Worm (Caenorhabditis elegans) whole organism, young adult: ENCODE results near the gene fbxa-53.

Experiments
- B0261.1 ChIP-seq: sonication (generic microtip); optimal IDR thresholded peaks from 2 replicates; lab custom pipeline; 2016; ENCODE audit warnings: mild to moderate bottlenecking, missing genetic modification characterization, moderate library complexity, missing compliant biosample characterization
- B0336.3 ChIP-seq: fragments of 200-800 bp; sonication (Bioruptor generic); IDR thresholded peaks from 2 replicates; pipeline ENCODE4 v1.3.6; 2022; ENCODE audit warnings: missing genetic modification characterization, missing compliant biosample characterization
- Y53G8AR.9 ChIP-seq: fragments of 200-800 bp; sonication (Bioruptor generic); conservative IDR thresholded peaks from 2 replicates; pipeline ENCODE4 v1.3.6; 2022; ENCODE audit warnings: missing genetic modification reagents, missing genetic modification characterization, missing compliant biosample characterization
- Y95B8A.8 ChIP-seq: fragments of 200-800 bp; sonication (Bioruptor generic); IDR thresholded peaks from 2 replicates; pipeline ENCODE4 v1.3.6; 2022; ENCODE audit warnings: missing genetic modification reagents, missing genetic modification characterization, missing compliant biosample characterization
- aptf-3 ChIP-seq: fragments of 200-800 bp; sonication (Bioruptor generic); IDR thresholded peaks from 2 replicates; pipeline ENCODE4 v1.3.6; 2022; ENCODE audit warnings: missing genetic modification characterization, missing compliant biosample characterization
- attf-5 ChIP-seq: fragments of 200-800 bp; sonication (Bioruptor generic); optimal IDR thresholded peaks from 2 replicates; lab custom pipeline; 2018; ENCODE audit warnings: mild to moderate bottlenecking, missing genetic modification characterization, missing compliant biosample characterization
- cebp-2 ChIP-seq: fragments of 200-800 bp; sonication (Bioruptor generic); IDR thresholded peaks from 2 replicates; pipeline ENCODE4 v1.3.6; 2022; ENCODE audit warnings: missing genetic modification characterization, missing compliant biosample characterization
- ceh-91 ChIP-seq: fragments of 200-800 bp; sonication (Bioruptor generic); IDR thresholded peaks from 2 replicates; pipeline ENCODE4 v1.3.6; 2022; ENCODE audit warnings: missing genetic modification reagents, missing genetic modification characterization, missing compliant biosample characterization
- chd-7 ChIP-seq: sonication (generic microtip); optimal IDR thresholded peaks from 2 replicates; lab custom pipeline; 2016; ENCODE audit warnings: mild to moderate bottlenecking, missing genetic modification characterization, moderate library complexity, missing compliant biosample characterization
- ekl-4 ChIP-seq: fragments of 200-800 bp; sonication (Bioruptor generic); IDR thresholded peaks from 2 replicates; pipeline ENCODE4 v1.3.6; 2022; ENCODE audit warnings: missing genetic modification reagents, missing genetic modification characterization, missing compliant biosample characterization
- hlh-12 ChIP-seq: sonication (generic microtip); optimal IDR thresholded peaks from 2 replicates; lab custom pipeline; 2016; ENCODE audit warnings: missing genetic modification characterization, missing compliant biosample characterization
- lag-1 ChIP-seq: fragments of 200-800 bp; sonication (Bioruptor generic); IDR thresholded peaks from 2 replicates; pipeline ENCODE4 v1.3.6; 2022; ENCODE audit warnings: missing genetic modification reagents, missing genetic modification characterization, missing compliant biosample characterization
- lin-26 ChIP-seq: fragments of 200-800 bp; sonication (Bioruptor generic); IDR thresholded peaks from 2 replicates; pipeline ENCODE4 v1.3.6; 2022; ENCODE audit warnings: missing genetic modification reagents, missing genetic modification characterization, missing compliant biosample characterization
- lin-40 ChIP-seq: sonication (generic microtip); optimal IDR thresholded peaks from 2 replicates; lab custom pipeline; 2016; ENCODE audit warnings: missing genetic modification characterization, mild to moderate bottlenecking, missing compliant biosample characterization, missing genotype, missing genetic modification reagents
- lir-1 ChIP-seq: fragments of 200-800 bp; sonication (Bioruptor generic); conservative IDR thresholded peaks from 2 replicates; pipeline ENCODE4 v1.3.6; 2022; ENCODE audit warnings: missing genetic modification reagents, missing genetic modification characterization, missing compliant biosample characterization
- lsy-27 ChIP-seq: sonication (generic microtip); optimal IDR thresholded peaks from 2 replicates; lab custom pipeline; 2017; ENCODE audit warnings: missing genetic modification characterization, mild to moderate bottlenecking, missing compliant biosample characterization, antibody characterized with exemption, missing genotype, borderline replicate concordance; ENCODE audit not compliant: insufficient read depth
- madf-10 ChIP-seq: sonication (generic microtip); optimal IDR thresholded peaks from 2 replicates; lab custom pipeline; 2016; ENCODE audit warnings: mild to moderate bottlenecking, missing genetic modification characterization, missing compliant biosample characterization
- madf-3 ChIP-seq: fragments of 200-800 bp; sonication (Bioruptor generic); IDR thresholded peaks from 2 replicates; pipeline ENCODE4 v1.3.6; 2022; ENCODE audit warnings: missing genetic modification reagents, missing genetic modification characterization, missing compliant biosample characterization
- madf-8 ChIP-seq: fragments of 200-800 bp; sonication (Bioruptor generic); conservative IDR thresholded peaks from 2 replicates; pipeline ENCODE4 v1.3.6; 2022; ENCODE audit warnings: missing genetic modification reagents, missing genetic modification characterization, missing compliant biosample characterization
- mes-4 ChIP-seq: sonication (generic microtip); optimal IDR thresholded peaks from 2 replicates; lab custom pipeline; 2016; ENCODE audit warnings: missing genotype, missing genetic modification characterization, missing compliant biosample characterization
- nfya-2 ChIP-seq: fragments of 200-800 bp; sonication (Bioruptor generic); IDR thresholded peaks from 2 replicates; pipeline ENCODE4 v1.3.6; 2022; ENCODE audit warnings: missing genetic modification reagents, missing genetic modification characterization, missing compliant biosample characterization
- nhr-80 ChIP-seq: sonication (generic microtip); optimal IDR thresholded peaks from 2 replicates; lab custom pipeline; 2016; ENCODE audit warnings: missing genetic modification characterization, missing compliant biosample characterization
- pbrm-1 ChIP-seq: fragments of 200-800 bp; sonication (Bioruptor generic); IDR thresholded peaks from 2 replicates; pipeline ENCODE4 v1.3.6; 2022; ENCODE audit warnings: missing genetic modification reagents, missing genetic modification characterization, missing compliant biosample characterization
- repo-1 ChIP-seq: sonication (generic microtip); optimal IDR thresholded peaks from 2 replicates; lab custom pipeline; 2017; ENCODE audit warnings: mild to moderate bottlenecking, missing genetic modification characterization, missing compliant biosample characterization
- snpc-1.1 ChIP-seq: sonication (generic microtip); optimal IDR thresholded peaks from 2 replicates; lab custom pipeline; 2017; ENCODE audit warnings: missing genetic modification characterization, mild to moderate bottlenecking, missing compliant biosample characterization, antibody characterized with exemption, moderate library complexity, missing genotype, missing genetic modification reagents; ENCODE audit not compliant: insufficient read depth
- zfh-2 ChIP-seq: fragments of 200-800 bp; sonication (Bioruptor generic); conservative IDR thresholded peaks from 2 replicates; pipeline ENCODE4 v1.3.6; 2022; ENCODE audit warnings: missing genetic modification reagents, missing genetic modification characterization, missing compliant biosample characterization
- ztf-25 ChIP-seq: fragments of 200-800 bp; sonication (Bioruptor generic); IDR thresholded peaks from 2 replicates; pipeline ENCODE4 v1.3.6; 2022; ENCODE audit warnings: missing genetic modification reagents, missing genetic modification characterization, missing compliant biosample characterization

Gene fbxa-53

DNA sequence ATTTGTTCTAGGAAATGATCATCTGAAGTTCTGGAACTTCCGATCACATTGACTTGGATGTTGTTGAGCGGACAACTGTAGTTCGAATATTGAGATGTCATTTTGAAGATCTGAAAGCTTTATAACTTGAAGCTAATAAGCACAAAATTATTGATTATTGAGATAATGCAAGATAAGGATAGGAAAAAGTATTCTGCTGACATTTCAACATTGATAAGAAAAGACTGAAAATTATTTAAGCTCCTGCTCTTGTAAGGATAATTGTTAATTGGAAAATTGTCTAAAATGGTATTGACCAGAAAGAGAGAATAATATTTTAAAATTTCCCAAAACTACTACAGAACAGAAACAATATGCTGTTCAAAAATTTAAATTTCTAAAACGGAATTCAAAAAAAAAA lies 44.3 kb downstream of the fbxa-53 start, which contains the start of gene tbx-31:
Gene tbx-31 (minus strand): TSS at position 101 of the 400 bp plus-strand sequence.
- TF ChIP-seq B0336.3 (GFP tag; lab: Robert Waterston, UW) = no peak
- TF ChIP-seq lin-40 (tag; lab: Kevin White, UChicago) = no peak
- TF ChIP-seq chd-7 = no peak
- no peak for TF ChIP-seq ceh-91 (GFP tag; lab: Robert Waterston, UW)
- TF ChIP-seq Y53G8AR.9 = no peak
- no peak for TF ChIP-seq ztf-25 (GFP tag; lab: Robert Waterston, UW)
- no peak for TF ChIP-seq zfh-2 (GFP tag; lab: Robert Waterston, UW)

DNA sequence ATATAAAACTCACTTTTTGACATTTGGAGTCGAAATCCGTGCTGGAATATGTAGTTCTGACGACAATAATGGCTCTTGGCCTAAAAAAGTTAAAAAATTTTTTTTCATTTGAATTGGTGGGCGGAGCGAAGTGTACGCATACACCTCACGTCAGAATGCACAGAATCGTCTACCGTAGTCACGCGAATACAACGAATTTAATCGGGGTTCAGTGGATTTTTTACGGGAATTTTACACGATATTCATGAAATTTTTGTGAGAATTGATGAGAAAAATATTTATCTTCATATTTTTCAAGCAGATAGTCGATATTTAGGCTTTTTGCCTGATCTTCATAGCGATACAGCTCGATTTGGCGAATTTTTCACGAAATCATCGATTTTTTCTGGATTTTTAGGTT lies 49.6 kb downstream of the fbxa-53 start, which contains the start of gene R09H3.3:
Gene R09H3.3 (minus strand): TSS at position 101 of the 400 bp plus-strand sequence.
- TF ChIP-seq pbrm-1 (GFP tag; lab: Robert Waterston, UW) (no peak), Y95B8A.8 (GFP tag; lab: Robert Waterston, UW) (no peak), lin-26 (GFP tag; lab: Robert Waterston, UW) (no peak), chd-7 (no peak), mes-4 (tag; lab: Kevin White, UChicago) (no peak), madf-3 (GFP tag; lab: Robert Waterston, UW) (no peak), madf-10 (tag; lab: Kevin White, UChicago) (no peak), lag-1 (GFP tag; lab: Robert Waterston, UW) (no peak), aptf-3 (GFP tag; lab: Robert Waterston, UW) (no peak), madf-8 (GFP tag; lab: Robert Waterston, UW) (no peak), snpc-1.1 (tag; lab: Kevin White, UChicago) (no peak), lsy-27 (no peak), repo-1 (tag; lab: Kevin White, UChicago) (no peak), attf-5 (GFP tag; lab: Kevin White, UChicago) (no peak), hlh-12 (no peak), cebp-2 (GFP tag; lab: Robert Waterston, UW) (no peak), nhr-80 (tag; lab: Kevin White, UChicago) (no peak)

DNA sequence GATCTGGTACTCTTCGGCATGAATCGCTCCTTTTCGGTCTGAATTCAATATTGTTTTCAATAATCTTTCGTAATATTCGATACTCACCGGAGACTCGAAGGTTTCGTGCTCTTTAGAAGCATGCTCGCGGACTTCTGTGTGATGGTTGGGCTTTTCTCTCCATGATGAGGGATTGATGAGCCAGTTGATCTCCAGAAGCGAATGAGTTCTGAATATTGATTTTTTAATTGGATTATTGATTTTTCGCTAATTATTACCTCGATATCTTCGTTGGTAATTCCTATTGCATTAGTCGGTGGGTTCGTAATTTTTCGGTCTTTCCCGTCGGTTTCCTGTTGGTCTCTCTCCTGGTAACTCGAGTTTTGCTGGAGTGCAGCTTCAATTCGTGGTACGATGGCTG lies 51.3 kb downstream of the fbxa-53 start:
- TF ChIP-seq nfya-2 (GFP tag; lab: Robert Waterston, UW) (no peak), Y53G8AR.9 (no peak), ekl-4 (GFP tag; lab: Robert Waterston, UW) (no peak), mes-4 (tag; lab: Kevin White, UChicago) (no peak), B0261.1 (tag; lab: Kevin White, UChicago) (no peak), lir-1 (GFP tag; lab: Robert Waterston, UW) (no peak)
